Worm (Caenorhabditis elegans) whole organism, late embryonic: Measurements from ENCODE around the gene T25F10.1.

Experiments
- ceh-48 ChIP-seq: sonication (generic microtip); optimal IDR thresholded peaks from 2 replicates; lab custom pipeline; 2016; ENCODE audit warnings: missing genetic modification characterization, inconsistent platforms, missing compliant biosample characterization
- hlh-13 ChIP-seq: fragments of 200-800 bp; sonication (Bioruptor generic); optimal IDR thresholded peaks from 2 replicates; lab custom pipeline; 2018; ENCODE audit warnings: mild to moderate bottlenecking, missing genetic modification characterization, missing compliant biosample characterization
- madf-2 ChIP-seq: sonication (generic microtip); optimal IDR thresholded peaks from 2 replicates; lab custom pipeline; 2017; ENCODE audit warnings: missing genetic modification characterization, missing compliant biosample characterization
- nhr-11 ChIP-seq: fragments of 150-350 bp; optimal IDR thresholded peaks from 2 replicates; lab custom pipeline; 2014; ENCODE audit warnings: missing biosample characterization, missing genetic modification characterization
- pat-9 ChIP-seq: fragments of 200-800 bp; sonication (Bioruptor generic); optimal IDR thresholded peaks from 2 replicates; lab custom pipeline; 2018; ENCODE audit warnings: mild to moderate bottlenecking, missing genetic modification characterization, moderate library complexity, missing compliant biosample characterization
- pha-4 ChIP-seq: fragments of 150-350 bp; optimal IDR thresholded peaks from 2 replicates; lab custom pipeline; 2018; ENCODE audit warnings: missing biosample characterization, missing genetic modification reagents, missing genetic modification characterization
- rnt-1 ChIP-seq: sonication (generic microtip); optimal IDR thresholded peaks from 2 replicates; lab custom pipeline; 2016; ENCODE audit warnings: missing genetic modification characterization, missing compliant biosample characterization
- sdc-2 ChIP-seq: sonication (generic microtip); optimal IDR thresholded peaks from 2 replicates; lab custom pipeline; 2016; ENCODE audit warnings: missing genotype, missing genetic modification characterization, missing compliant biosample characterization

DNA sequence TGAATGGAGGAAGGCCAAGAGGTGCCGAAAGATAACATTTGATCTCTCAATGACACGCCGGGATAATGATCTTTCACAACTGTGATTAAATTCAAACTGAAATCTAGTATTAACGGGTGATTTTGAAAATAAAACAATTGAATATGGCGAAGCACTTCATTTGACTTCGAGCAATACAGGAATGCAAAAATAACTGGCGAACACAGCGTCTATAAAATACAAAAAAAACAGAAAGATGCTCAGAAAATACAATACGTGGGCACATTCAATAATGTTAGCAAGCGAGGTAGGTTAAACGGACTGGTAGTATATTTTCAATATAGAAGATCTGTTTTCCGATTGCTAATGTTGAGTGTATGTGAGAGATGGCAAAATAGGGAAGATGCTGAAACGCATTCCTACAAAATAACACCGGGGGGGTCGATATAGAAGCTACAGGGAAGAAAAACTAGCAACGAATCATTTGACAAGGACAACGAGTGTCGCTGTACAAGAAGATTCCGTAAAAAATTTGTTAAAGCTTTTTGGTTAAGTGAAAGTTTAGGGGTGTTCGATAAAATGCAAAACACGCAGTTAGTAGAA is 14.8 kb downstream of the T25F10.1 start:
- TF ChIP-seq pha-4 (tag; lab: Kevin White, UChicago): no peak
- TF ChIP-seq sdc-2: no peak
- TF ChIP-seq rnt-1 (tag; lab: Kevin White, UChicago): no peak
- TF ChIP-seq nhr-11 (tag; lab: Kevin White, UChicago): no peak
- no peak for TF ChIP-seq hlh-13 (GFP tag; lab: Kevin White, UChicago)
- TF ChIP-seq ceh-48: no peak
- TF ChIP-seq pat-9 (tag; lab: Kevin White, UChicago): no peak
- TF ChIP-seq madf-2: no peak
